Fruit fly (Drosophila melanogaster) whole organism, embryonic: Measurements from ENCODE around the gene cher.

Experiments
- Awh ChIP-seq: fragments of 200-800 bp; sonication (Bioruptor generic); IDR thresholded peaks from 2 replicates; pipeline ENCODE4, ENCODE4 v1.3.6; 2022; ENCODE audit warnings: missing biosample characterization, missing genetic modification characterization
- CG10654 ChIP-seq: fragments of 200-800 bp; sonication (Bioruptor generic); optimal IDR thresholded peaks from 2 replicates; lab custom pipeline; 2016; ENCODE audit warnings: missing biosample characterization, missing genetic modification characterization
- CG10979 ChIP-seq: fragments of 200-800 bp; sonication (Bioruptor generic); optimal IDR thresholded peaks from 2 replicates; lab custom pipeline; 2018; ENCODE audit warnings: missing biosample characterization, mild to moderate bottlenecking, missing genetic modification characterization, moderate library complexity
- CG11456 ChIP-seq: fragments of 200-800 bp; sonication (Bioruptor generic); IDR thresholded peaks from 3 replicates; pipeline ENCODE4 v1.3.6; 2022; ENCODE audit warnings: missing biosample characterization, missing genetic modification characterization
- CG11504 ChIP-seq: fragments of 200-800 bp; sonication (Bioruptor generic); optimal IDR thresholded peaks from 3 replicates; lab custom pipeline; 2019; ENCODE audit warnings: missing biosample characterization, mild to moderate bottlenecking, missing genetic modification characterization, moderate library complexity
- CG1233 ChIP-seq: fragments of 200-800 bp; sonication (Bioruptor generic); optimal IDR thresholded peaks from 4 replicates; lab custom pipeline; 2018; ENCODE audit warnings: missing biosample characterization, mild to moderate bottlenecking, missing genetic modification characterization
- CG13775 ChIP-seq: fragments of 200-800 bp; sonication (Bioruptor generic); optimal IDR thresholded peaks from 3 replicates; lab custom pipeline; 2017; ENCODE audit warnings: missing biosample characterization, mild to moderate bottlenecking, missing genetic modification characterization
- CG15696 ChIP-seq: fragments of 200-800 bp; sonication (Bioruptor generic); optimal IDR thresholded peaks from 2 replicates; lab custom pipeline; 2019; ENCODE audit warnings: missing biosample characterization, mild to moderate bottlenecking, missing genetic modification characterization, moderate library complexity
- CG1603 ChIP-seq: fragments of 200-800 bp; sonication (Bioruptor generic); optimal IDR thresholded peaks from 2 replicates; lab custom pipeline; 2019; ENCODE audit warnings: missing biosample characterization, mild to moderate bottlenecking, missing genetic modification characterization, moderate library complexity
- CG16815 ChIP-seq: fragments of 200-800 bp; sonication (Bioruptor generic); optimal IDR thresholded peaks from 3 replicates; lab custom pipeline; 2017; ENCODE audit warnings: missing biosample characterization, mild to moderate bottlenecking, missing genetic modification characterization
- CG17359 ChIP-seq: fragments of 200-800 bp; sonication (Bioruptor generic); optimal IDR thresholded peaks from 3 replicates; lab custom pipeline; 2018; ENCODE audit warnings: missing biosample characterization, mild to moderate bottlenecking, missing genetic modification characterization, moderate library complexity
- CG17385 ChIP-seq: fragments of 200-800 bp; sonication (Bioruptor generic); optimal IDR thresholded peaks from 3 replicates; lab custom pipeline; 2018; ENCODE audit warnings: missing biosample characterization, mild to moderate bottlenecking, missing genetic modification characterization
- CG2120 ChIP-seq: fragments of 200-800 bp; sonication (Bioruptor generic); optimal IDR thresholded peaks from 3 replicates; lab custom pipeline; 2016; ENCODE audit warnings: missing biosample characterization, missing genetic modification characterization
- CG2712 ChIP-seq: fragments of 200-800 bp; optimal IDR thresholded peaks from 3 replicates; lab custom pipeline; 2019; ENCODE audit warnings: missing biosample characterization, mild to moderate bottlenecking, missing genetic modification characterization, moderate library complexity
- CG2875 ChIP-seq: fragments of 200-800 bp; sonication (Bioruptor generic); optimal IDR thresholded peaks from 2 replicates; lab custom pipeline; 2017; ENCODE audit warnings: missing biosample characterization, mild to moderate bottlenecking, missing genetic modification characterization, missing genetic modification reagents
- CG3847 ChIP-seq: fragments of 200-800 bp; sonication (Bioruptor generic); IDR thresholded peaks from 2 replicates; pipeline ENCODE4 v1.3.6; 2022; ENCODE audit warnings: missing biosample characterization, missing genetic modification characterization
- CG4707 ChIP-seq: fragments of 200-800 bp; sonication (Bioruptor generic); optimal IDR thresholded peaks from 2 replicates; lab custom pipeline; 2018; ENCODE audit warnings: missing biosample characterization, mild to moderate bottlenecking, missing genetic modification characterization, moderate library complexity
- CG6683 ChIP-seq: fragments of 200-800 bp; sonication (Bioruptor generic); optimal IDR thresholded peaks from 2 replicates; lab custom pipeline; 2017; ENCODE audit warnings: missing biosample characterization, mild to moderate bottlenecking, missing genetic modification characterization, missing genetic modification reagents
- CG8388 ChIP-seq: fragments of 200-800 bp; sonication (Bioruptor generic); optimal IDR thresholded peaks from 2 replicates; lab custom pipeline; 2019; ENCODE audit warnings: missing biosample characterization, mild to moderate bottlenecking, missing genetic modification characterization, moderate library complexity
- D19A ChIP-seq: fragments of 200-800 bp; optimal IDR thresholded peaks from 3 replicates; lab custom pipeline; 2019; ENCODE audit warnings: missing biosample characterization, mild to moderate bottlenecking, missing genetic modification characterization, moderate library complexity
- D19B ChIP-seq: fragments of 200-800 bp; sonication (Bioruptor generic); optimal IDR thresholded peaks from 2 replicates; lab custom pipeline; 2017; ENCODE audit warnings: missing biosample characterization, mild to moderate bottlenecking, missing genetic modification characterization
- E2f1 ChIP-seq: fragments of 200-800 bp; sonication (Bioruptor generic); IDR thresholded peaks from 2 replicates; pipeline ENCODE4 v1.3.6; 2022; ENCODE audit warnings: missing biosample characterization, missing genetic modification characterization
- GATAe ChIP-seq: fragments of 200-800 bp; sonication (Bioruptor generic); conservative IDR thresholded peaks from 2 replicates; pipeline ENCODE4 v1.3.6; 2022; ENCODE audit warnings: missing biosample characterization, missing genetic modification characterization
- HLH4C ChIP-seq: fragments of 200-800 bp; sonication (Bioruptor generic); IDR thresholded peaks from 3 replicates; pipeline ENCODE4 v1.3.6; 2022; ENCODE audit warnings: missing biosample characterization, missing genetic modification characterization; ENCODE audit not compliant: partially characterized antibody
- HLHmδ ChIP-seq: fragments of 200-800 bp; sonication (Bioruptor generic); optimal IDR thresholded peaks from 2 replicates; lab custom pipeline; 2018; ENCODE audit warnings: missing biosample characterization, mild to moderate bottlenecking, missing genetic modification characterization, moderate library complexity
- Hr3 ChIP-seq: fragments of 200-800 bp; sonication (Bioruptor generic); optimal IDR thresholded peaks from 3 replicates; lab custom pipeline; 2016; ENCODE audit warnings: missing biosample characterization, missing genetic modification characterization
- NC2β ChIP-seq: fragments of 200-800 bp; sonication (Bioruptor generic); optimal IDR thresholded peaks from 2 replicates; lab custom pipeline; 2016; ENCODE audit warnings: missing biosample characterization, missing genetic modification characterization
- Nf-YC ChIP-seq: fragments of 200-800 bp; optimal IDR thresholded peaks from 3 replicates; lab custom pipeline; 2019; ENCODE audit warnings: missing biosample characterization, mild to moderate bottlenecking, missing genetic modification characterization, moderate library complexity
- Oli ChIP-seq: fragments of 200-800 bp; sonication (Bioruptor generic); optimal IDR thresholded peaks from 2 replicates; lab custom pipeline; 2018; ENCODE audit warnings: missing biosample characterization, mild to moderate bottlenecking, missing genetic modification characterization, moderate library complexity
- Rfx ChIP-seq: fragments of 200-800 bp; sonication (Bioruptor generic); IDR thresholded peaks from 2 replicates; pipeline ENCODE4 v1.3.6; 2022; ENCODE audit warnings: missing biosample characterization, missing genetic modification characterization
- Usf ChIP-seq: fragments of 200-800 bp; sonication (Bioruptor generic); optimal IDR thresholded peaks from 2 replicates; lab custom pipeline; 2017; ENCODE audit warnings: missing genotype, missing biosample characterization, missing genetic modification characterization
- Xbp1 ChIP-seq: fragments of 200-800 bp; sonication (Bioruptor generic); optimal IDR thresholded peaks from 3 replicates; lab custom pipeline; 2016; ENCODE audit warnings: missing biosample characterization, mild to moderate bottlenecking, missing genetic modification characterization
- YL-1 ChIP-seq: fragments of 200-800 bp; sonication (Bioruptor generic); optimal IDR thresholded peaks from 3 replicates; lab custom pipeline; 2017; ENCODE audit warnings: missing biosample characterization, mild to moderate bottlenecking, missing genetic modification characterization
- az2 ChIP-seq: fragments of 200-800 bp; sonication (Bioruptor generic); optimal IDR thresholded peaks from 3 replicates; lab custom pipeline; 2016; ENCODE audit warnings: missing biosample characterization, missing genetic modification characterization
- bcd ChIP-seq: fragments of 200-800 bp; sonication (Bioruptor generic); optimal IDR thresholded peaks from 2 replicates; lab custom pipeline; 2017; ENCODE audit warnings: missing biosample characterization, mild to moderate bottlenecking, missing genetic modification characterization
- bsh ChIP-seq, 2 experiments: fragments of 200-800 bp; sonication (Bioruptor generic); optimal IDR thresholded peaks; 2 replicates each; lab custom pipeline; 2017 to 2018; ENCODE audit warnings: mild to moderate bottlenecking in 2 of 2, missing biosample characterization in 2 of 2, missing genetic modification characterization in 2 of 2, moderate library complexity in 1 of 2
- chinmo ChIP-seq: fragments of 200-800 bp; sonication (Bioruptor generic); IDR thresholded peaks from 4 replicates; pipeline ENCODE4 v1.3.6; 2022; ENCODE audit warnings: missing biosample characterization, missing genetic modification characterization; ENCODE audit not compliant: partially characterized antibody
- ems ChIP-seq: fragments of 200-800 bp; sonication (Bioruptor generic); optimal IDR thresholded peaks from 3 replicates; lab custom pipeline; 2016; ENCODE audit warnings: missing biosample characterization, missing genetic modification characterization
- esg ChIP-seq: fragments of 200-800 bp; sonication (Bioruptor generic); conservative IDR thresholded peaks from 2 replicates; pipeline ENCODE4 v1.3.6; 2022; ENCODE audit warnings: missing biosample characterization, missing genetic modification characterization
- gcm ChIP-seq: fragments of 200-800 bp; sonication (Bioruptor generic); optimal IDR thresholded peaks from 2 replicates; lab custom pipeline; 2019; ENCODE audit warnings: missing biosample characterization, mild to moderate bottlenecking, missing genetic modification characterization, moderate library complexity
- gem ChIP-seq: fragments of 200-800 bp; sonication (Bioruptor generic); optimal IDR thresholded peaks from 2 replicates; lab custom pipeline; 2019; ENCODE audit warnings: missing biosample characterization, mild to moderate bottlenecking, missing genetic modification characterization, moderate library complexity
- h ChIP-seq: fragments of >200 bp; optimal IDR thresholded peaks from 2 replicates; lab custom pipeline; 2017
- hkb ChIP-seq, 2 experiments: fragments of 200-800 bp in 1 of 2; fragments of >200 bp in 1 of 2; sonication (Bioruptor generic) in 1 of 2; IDR thresholded peaks in 1 of 2; optimal IDR thresholded peaks in 1 of 2; 2 replicates each; pipeline versions ENCODE4 v1.3.6 to Lab custom; 2017 to 2022; ENCODE audit warnings: missing biosample characterization in 1 of 2, missing genetic modification characterization in 1 of 2
- lmd ChIP-seq: fragments of 200-800 bp; sonication (Bioruptor generic); IDR thresholded peaks from 2 replicates; pipeline ENCODE4 v1.3.6; 2022; ENCODE audit warnings: missing biosample characterization, missing genetic modification characterization
- phol ChIP-seq: fragments of 200-800 bp; sonication (Bioruptor generic); optimal IDR thresholded peaks from 3 replicates; lab custom pipeline; 2018; ENCODE audit warnings: missing biosample characterization, mild to moderate bottlenecking, missing genetic modification characterization, moderate library complexity
- prd ChIP-seq, 3 experiments: fragments of >200 bp in 2 of 3; fragments of 200-800 bp in 1 of 3; sonication (Bioruptor generic) in 1 of 3; optimal IDR thresholded peaks in 2 of 3; IDR thresholded peaks in 1 of 3; 2 replicates in 2 of 3; 3 replicates in 1 of 3; pipeline versions ENCODE4 v1.3.6 to Lab custom; 2017 to 2022; ENCODE audit warnings: missing biosample characterization in 1 of 3, missing genetic modification characterization in 1 of 3
- psq ChIP-seq: fragments of 200-800 bp; sonication (Bioruptor generic); optimal IDR thresholded peaks from 2 replicates; lab custom pipeline; 2017; ENCODE audit warnings: missing biosample characterization, missing genetic modification characterization
- seq ChIP-seq: fragments of 200-800 bp; sonication (Bioruptor generic); IDR thresholded peaks from 2 replicates; pipeline ENCODE4 v1.3.6; 2022; ENCODE audit warnings: missing biosample characterization, missing genetic modification characterization
- ttk ChIP-seq: fragments of 200-800 bp; sonication (Bioruptor generic); IDR thresholded peaks from 2 replicates; pipeline ENCODE4 v2.1.2; 2022; ENCODE audit warnings: missing biosample characterization, missing genetic modification characterization

cher gene

dm6 chr3R:17048867-17049266 lies 76.3 kb downstream of the cher start:
- TF ChIP-seq CG2712 (tag; lab: Kevin White, UChicago) (peak; percentile 64), HLH4C (no peak), prd (optimal IDR thresholded peaks at IDR 0.05; lab: Kevin White, UChicago) (no peak), prd (GFP tag; IDR thresholded peaks at IDR 0.05; lab: Robert Waterston, UW) (peak; percentile 51; the same call in 2 of the 3 replicates), Xbp1 (GFP tag; lab: Kevin White, UChicago) (peak; percentile 23), CG8388 (GFP tag; lab: Kevin White, UChicago) (peak; percentile 39), CG17385 (GFP tag; lab: Kevin White, UChicago) (peak; percentile 25), gem (peak; percentile 69), ems (no peak), CG2875 (GFP tag; lab: Kevin White, UChicago) (peak; percentile 31), NC2β (GFP tag; lab: Kevin White, UChicago) (no peak), seq (GFP tag; lab: Robert Waterston, UW) (0 out of 2 replicates have a peak, but pooled peaks have one; percentile 29), lmd (0 out of 2 replicates have a peak, but pooled peaks have one; percentile 12), Usf (GFP tag; lab: Kevin White, UChicago) (peak; percentile 15), esg (GFP tag; lab: Robert Waterston, UW) (peak; percentile 51; the same call in 1 of the 2 replicates), CG13775 (peak; percentile 31), chinmo (GFP tag; lab: Robert Waterston, UW) (no peak), CG17359 (peak; percentile 7), CG10979 (tag; lab: Kevin White, UChicago) (peak; percentile 35), gcm (peak; percentile 23), psq (no peak), GATAe (no peak), CG3847 (GFP tag; lab: Robert Waterston, UW) (peak; percentile 27; the same call in 1 of the 2 replicates), CG6683 (GFP tag; lab: Kevin White, UChicago) (peak; percentile 16), YL-1 (GFP tag; lab: Kevin White, UChicago) (no peak), CG2120 (no peak), D19A (peak; percentile 8), CG16815 (peak; percentile 31), CG1603 (tag; lab: Kevin White, UChicago) (no peak), CG10654 (GFP tag; lab: Kevin White, UChicago) (no peak), hkb (optimal IDR thresholded peaks at IDR 0.05; lab: Kevin White, UChicago) (no peak), hkb (GFP tag; IDR thresholded peaks at IDR 0.05; lab: Robert Waterston, UW) (peak; percentile 51; the same call in 1 of the 2 replicates), Hr3 (GFP tag; lab: Kevin White, UChicago) (peak; percentile 28), phol (tag; lab: Kevin White, UChicago) (peak; percentile 26), CG11504 (peak; percentile 32), bcd (no peak), CG11456 (GFP tag; lab: Robert Waterston, UW) (no peak), HLHmδ (no peak), bsh (GFP tag; optimal IDR thresholded peaks at IDR 0.05; lab: Kevin White, UChicago) (peak in 1 of 2 experiments; percentile 42), CG15696 (tag; lab: Kevin White, UChicago) (no peak), az2 (GFP tag; lab: Kevin White, UChicago) (peak; percentile 23), CG1233 (GFP tag; lab: Kevin White, UChicago) (no peak), ttk (GFP tag; lab: Robert Waterston, UW) (0 out of 2 replicates have a peak, but pooled peaks have one; percentile 35), CG4707 (GFP tag; lab: Kevin White, UChicago) (no peak), Oli (tag; lab: Kevin White, UChicago) (peak; percentile 49), E2f1 (0 out of 2 replicates have a peak, but pooled peaks have one; percentile 19), h (lab: Kevin White, UChicago) (no peak), Awh (no peak), D19B (no peak), Nf-YC (tag; lab: Kevin White, UChicago) (peak; percentile 8), Rfx (0 out of 2 replicates have a peak, but pooled peaks have one; percentile 41)
